Worm (Caenorhabditis elegans): ENCODE results near the gene Y97E10AR.4.

- TF ChIP-seq snpc-4 (tag; optimal IDR thresholded peaks at IDR 0.05) (no peak), lsy-2 (tag; optimal IDR thresholded peaks at IDR 0.05) (no peak), lin-39 (tag; optimal IDR thresholded peaks at IDR 0.05) (no peak), nhr-237 (tag; optimal IDR thresholded peaks at IDR 0.05) (no peak), nhr-11 (tag; optimal IDR thresholded peaks at IDR 0.05) (no peak), nhr-77 (tag; optimal IDR thresholded peaks at IDR 0.05) (no peak)
Observed at ce11 chrV:8018919-8019318, 8.9 kb upstream of the Y97E10AR.4 start.

All from whole organism, L2 larva.